Fruit fly (Drosophila melanogaster): Measurements from ENCODE around the gene Wdr24.

- TF ChIP-seq Pif1B (GFP tag; optimal IDR thresholded peaks at IDR 0.05) (no peak), Pif1A (GFP tag; optimal IDR thresholded peaks at IDR 0.05) (no peak), fd96Ca (GFP tag; IDR thresholded peaks at IDR 0.05) (no peak)
These were observed 15.2 kb upstream of the Wdr24 start for dm6 chr3R:29760042-29760441.
